Worm (Caenorhabditis elegans): Measurements from ENCODE around the gene ctr-9.

The ctr-9 gene

ce11 chrIII:9490783-9491547, at the start of gene ctr-9, which contains the start of gene dars-1:
ctr-9 (plus strand) TSS chrIII:9491396.
dars-1 (minus strand) TSS chrIII:9491215.
- TF ChIP-seq lin-39 (tag; optimal IDR thresholded peaks at IDR 0.05) (no peak), lin-15B (tag; optimal IDR thresholded peaks at IDR 0.05) (peak; percentile 28), ama-1 (optimal IDR thresholded peaks at IDR 0.05) (no peak), nhr-23 (tag; optimal IDR thresholded peaks at IDR 0.05) (peak; percentile 9), nhr-77 (tag; optimal IDR thresholded peaks at IDR 0.05) (no peak), pha-4 (tag; optimal IDR thresholded peaks at IDR 0.05) (peak; percentile 65), nfya-1 (tag; optimal IDR thresholded peaks at IDR 0.05; ENCODE audit: insufficient read depth) (peak; percentile 37), hmg-11 (tag; optimal IDR thresholded peaks at IDR 0.05) (peak; percentile 3)

- TF ChIP-seq nhr-237 (tag; optimal IDR thresholded peaks at IDR 0.05) (no peak), ZK546.5 (tag; optimal IDR thresholded peaks at IDR 0.05) (no peak), ztf-11 (tag; optimal IDR thresholded peaks at IDR 0.05) (no peak), egl-27 (tag; optimal IDR thresholded peaks at IDR 0.05) (no peak), ama-1 (optimal IDR thresholded peaks at IDR 0.05) (no peak), nhr-67 (tag; optimal IDR thresholded peaks at IDR 0.05) (no peak), pqm-1 (tag; optimal IDR thresholded peaks at IDR 0.05) (no peak), aly-2 (tag; optimal IDR thresholded peaks at IDR 0.05) (no peak), fkh-2 (tag; optimal IDR thresholded peaks at IDR 0.05) (no peak), snpc-4 (tag; optimal IDR thresholded peaks at IDR 0.05) (no peak), ceh-9 (tag; optimal IDR thresholded peaks at IDR 0.05) (no peak), elt-2 (tag; optimal IDR thresholded peaks at IDR 0.05) (no peak), mml-1 (tag; optimal IDR thresholded peaks at IDR 0.05) (no peak), skn-1 (tag; optimal IDR thresholded peaks at IDR 0.05) (no peak), pha-4 (tag; optimal IDR thresholded peaks at IDR 0.05) (no peak), lin-15B (tag; optimal IDR thresholded peaks at IDR 0.05) (no peak), unc-62 (GFP tag; optimal IDR thresholded peaks at IDR 0.05) (no peak), eor-1 (tag; optimal IDR thresholded peaks at IDR 0.05) (no peak), ztf-4 (tag; optimal IDR thresholded peaks at IDR 0.05) (no peak), ceh-82 (tag; optimal IDR thresholded peaks at IDR 0.05) (no peak)
Measured at ce11 chrIII:9442846-9443245, 48.4 kb upstream of the ctr-9 start.

ce11 chrIII:9443417-9444027, 47.7 kb upstream of the ctr-9 start, which contains the start of gene pir-2:
pir-2 (minus strand) TSS chrIII:9443634.
- TF ChIP-seq zag-1 (tag; optimal IDR thresholded peaks at IDR 0.05): peak; percentile 11
- TF ChIP-seq unc-62 (GFP tag; optimal IDR thresholded peaks at IDR 0.05): no peak
- TF ChIP-seq nhr-77 (tag; optimal IDR thresholded peaks at IDR 0.05): no peak
- TF ChIP-seq hmg-11 (tag; optimal IDR thresholded peaks at IDR 0.05): peak; percentile 67
- peak; percentile 20 for TF ChIP-seq jun-1 (tag; optimal IDR thresholded peaks at IDR 0.05)
- no peak for TF ChIP-seq nhr-67 (tag; optimal IDR thresholded peaks at IDR 0.05)
- TF ChIP-seq skn-1 (tag; optimal IDR thresholded peaks at IDR 0.05): peak; percentile 50
- no peak for TF ChIP-seq ceh-16 (tag; optimal IDR thresholded peaks at IDR 0.05)
- TF ChIP-seq eor-1 (tag; optimal IDR thresholded peaks at IDR 0.05): no peak
- TF ChIP-seq elt-3 (tag; optimal IDR thresholded peaks at IDR 0.05): no peak
- no peak for TF ChIP-seq daf-12 (tag; optimal IDR thresholded peaks at IDR 0.05)
- peak; percentile 40 for TF ChIP-seq pqm-1 (tag; optimal IDR thresholded peaks at IDR 0.05)
- peak; percentile 21 for TF ChIP-seq nhr-43 (tag; optimal IDR thresholded peaks at IDR 0.05; ENCODE audit: poor library complexity, severe bottlenecking)
- TF ChIP-seq ceh-28 (tag; optimal IDR thresholded peaks at IDR 0.05): peak; percentile 97
- TF ChIP-seq unc-39 (tag; optimal IDR thresholded peaks at IDR 0.05): no peak
- TF ChIP-seq ZK546.5 (tag; optimal IDR thresholded peaks at IDR 0.05): no peak
- TF ChIP-seq ceh-82 (tag; optimal IDR thresholded peaks at IDR 0.05): peak; percentile 14
- no peak for TF ChIP-seq ceh-9 (tag; optimal IDR thresholded peaks at IDR 0.05)
- no peak for TF ChIP-seq nhr-28 (tag; optimal IDR thresholded peaks at IDR 0.05)
- TF ChIP-seq R02D3.7 (tag; optimal IDR thresholded peaks at IDR 0.05): peak; percentile 74
- peak; percentile 25 for TF ChIP-seq elt-1 (tag; optimal IDR thresholded peaks at IDR 0.05)
- no peak for TF ChIP-seq egl-27 (tag; optimal IDR thresholded peaks at IDR 0.05)
- peak; percentile 85 for TF ChIP-seq nhr-25 (tag; optimal IDR thresholded peaks at IDR 0.05)
- TF ChIP-seq sea-2 (GFP tag; optimal IDR thresholded peaks at IDR 0.05): peak; percentile 83
- TF ChIP-seq fkh-2 (tag; optimal IDR thresholded peaks at IDR 0.05): no peak
- no peak for TF ChIP-seq nhr-11 (tag; optimal IDR thresholded peaks at IDR 0.05)
- TF ChIP-seq ztf-4 (tag; optimal IDR thresholded peaks at IDR 0.05): no peak
- peak; percentile 92 for TF ChIP-seq pha-4 (tag; optimal IDR thresholded peaks at IDR 0.05)
- peak; percentile 86 for TF ChIP-seq ama-1 (optimal IDR thresholded peaks at IDR 0.05)
- TF ChIP-seq nhr-76 (tag; optimal IDR thresholded peaks at IDR 0.05): no peak
- peak; percentile 93 for TF ChIP-seq lin-15B (tag; optimal IDR thresholded peaks at IDR 0.05)
- TF ChIP-seq egl-5 (tag; optimal IDR thresholded peaks at IDR 0.05): peak; percentile 66
- TF ChIP-seq fos-1 (tag; optimal IDR thresholded peaks at IDR 0.05): no peak
- no peak for TF ChIP-seq aly-2 (tag; optimal IDR thresholded peaks at IDR 0.05)
- TF ChIP-seq ztf-11 (tag; optimal IDR thresholded peaks at IDR 0.05): no peak
- no peak for TF ChIP-seq mdl-1 (tag; optimal IDR thresholded peaks at IDR 0.05)
- no peak for TF ChIP-seq tbx-2 (tag; optimal IDR thresholded peaks at IDR 0.05)
- TF ChIP-seq nhr-237 (tag; optimal IDR thresholded peaks at IDR 0.05): no peak
- peak; percentile 79 for TF ChIP-seq snpc-4 (tag; optimal IDR thresholded peaks at IDR 0.05)
- no peak for TF ChIP-seq mml-1 (tag; optimal IDR thresholded peaks at IDR 0.05)
- peak; percentile 96 for TF ChIP-seq nfya-1 (tag; optimal IDR thresholded peaks at IDR 0.05; ENCODE audit: insufficient read depth)

Measured in whole organism, L3 larva.